Worm (Caenorhabditis elegans): Measurements from ENCODE around the gene math-5.

Gene math-5

ce11 chrII:1899934-1900333 lies 17.3 kb upstream of the math-5 start, which contains the start of gene math-24:
Gene math-24, plus strand, starts transcription at chrII:1900234.
- TF ChIP-seq nhr-20 (tag; optimal IDR thresholded peaks at IDR 0.05) = no peak
- TF ChIP-seq lin-35 (GFP tag; optimal IDR thresholded peaks at IDR 0.05) = no peak
- no peak for TF ChIP-seq ztf-11 (tag; optimal IDR thresholded peaks at IDR 0.05)
- TF ChIP-seq zip-4 (GFP tag; optimal IDR thresholded peaks at IDR 0.05) = no peak
- TF ChIP-seq skn-1 (tag; optimal IDR thresholded peaks at IDR 0.05) = no peak
- no peak for TF ChIP-seq nhr-28 (tag; optimal IDR thresholded peaks at IDR 0.05)
- no peak for TF ChIP-seq blmp-1 (tag; optimal IDR thresholded peaks at IDR 0.05)
- TF ChIP-seq Y116A8C.19 (tag; optimal IDR thresholded peaks at IDR 0.05; ENCODE audit: borderline replicate concordance) = no peak
- no peak for TF ChIP-seq mef-2 (tag; optimal IDR thresholded peaks at IDR 0.05)
- TF ChIP-seq tbx-2 (tag; optimal IDR thresholded peaks at IDR 0.05) = no peak
- no peak for TF ChIP-seq nhr-12 (tag; optimal IDR thresholded peaks at IDR 0.05)

ce11 chrII:1897936-1898335 lies 15.3 kb upstream of the math-5 start, which contains the start of gene C46F9.6:
Gene C46F9.6, plus strand, starts transcription at chrII:1898236.
- TF ChIP-seq nhr-20 (tag; optimal IDR thresholded peaks at IDR 0.05) (no peak), lir-3 (tag; optimal IDR thresholded peaks at IDR 0.05; ENCODE audit: poor library complexity) (no peak), pqm-1 (tag; optimal IDR thresholded peaks at IDR 0.05) (no peak), ama-1 (optimal IDR thresholded peaks at IDR 0.05) (no peak), swsn-7 (tag; optimal IDR thresholded peaks at IDR 0.05) (no peak), elt-2 (tag; optimal IDR thresholded peaks at IDR 0.05) (peak; percentile 6)

ce11 chrII:1895762-1896161 lies 13.2 kb upstream of the math-5 start, which contains the start of gene math-25:
Gene math-25, plus strand, starts transcription at chrII:1896062.
- TF ChIP-seq sup-37 (GFP tag; optimal IDR thresholded peaks at IDR 0.05) (no peak), grh-1 (GFP tag; IDR thresholded peaks at IDR 0.05) (no peak), jun-1 (tag; optimal IDR thresholded peaks at IDR 0.05) (no peak), nhr-90 (tag; optimal IDR thresholded peaks at IDR 0.05; ENCODE audit: poor library complexity) (no peak), isw-1 (GFP tag; IDR thresholded peaks at IDR 0.05) (no peak), C34B4.2 (tag; optimal IDR thresholded peaks at IDR 0.05) (no peak), rnt-1 (tag; optimal IDR thresholded peaks at IDR 0.05) (no peak), F16B12.6 (tag; optimal IDR thresholded peaks at IDR 0.05) (no peak), nhr-71 (tag; optimal IDR thresholded peaks at IDR 0.05) (no peak), elt-2 (tag; optimal IDR thresholded peaks at IDR 0.05) (no peak), ceh-63 (GFP tag; optimal IDR thresholded peaks at IDR 0.05) (no peak), tlp-1 (tag; optimal IDR thresholded peaks at IDR 0.05) (no peak), hpl-2 (GFP tag; optimal IDR thresholded peaks at IDR 0.05) (no peak), nhr-47 (tag; optimal IDR thresholded peaks at IDR 0.05) (no peak), nhr-84 (tag; optimal IDR thresholded peaks at IDR 0.05) (no peak), nhr-12 (tag; optimal IDR thresholded peaks at IDR 0.05) (no peak), elt-3 (tag; optimal IDR thresholded peaks at IDR 0.05) (no peak)

- no peak for TF ChIP-seq C34B4.2 (tag; optimal IDR thresholded peaks at IDR 0.05)
- TF ChIP-seq nhr-85 (tag) = no peak
- no peak for TF ChIP-seq ztf-11 (tag; optimal IDR thresholded peaks at IDR 0.05)
- TF ChIP-seq tlp-1 (tag; optimal IDR thresholded peaks at IDR 0.05) = no peak
- no peak for TF ChIP-seq sup-37 (GFP tag; optimal IDR thresholded peaks at IDR 0.05)
Measured at ce11 chrII:1895278-1895677, 12.7 kb upstream of the math-5 start, which contains the start of gene C46F9.5. Gene C46F9.5, plus strand, starts transcription at chrII:1895578.

ce11 chrII:1893912-1894311 lies 11.3 kb upstream of the math-5 start, which contains the start of gene C16C4.1:
Gene C16C4.1, plus strand, starts transcription at chrII:1894212.
- TF ChIP-seq zag-1 (tag; optimal IDR thresholded peaks at IDR 0.05) = no peak
- TF ChIP-seq nhr-20 (tag; optimal IDR thresholded peaks at IDR 0.05) = no peak
- no peak for TF ChIP-seq nhr-19 (GFP tag; conservative IDR thresholded peaks at IDR 0.05)
- TF ChIP-seq lin-39 (tag; optimal IDR thresholded peaks at IDR 0.05) = no peak
- TF ChIP-seq nhr-84 (tag; optimal IDR thresholded peaks at IDR 0.05) = no peak
- TF ChIP-seq ets-5 (GFP tag; IDR thresholded peaks at IDR 0.05) = no peak

All from whole organism, L1 larva.